Fruit fly (Drosophila melanogaster): ENCODE results near the gene CG13474.

DNA sequence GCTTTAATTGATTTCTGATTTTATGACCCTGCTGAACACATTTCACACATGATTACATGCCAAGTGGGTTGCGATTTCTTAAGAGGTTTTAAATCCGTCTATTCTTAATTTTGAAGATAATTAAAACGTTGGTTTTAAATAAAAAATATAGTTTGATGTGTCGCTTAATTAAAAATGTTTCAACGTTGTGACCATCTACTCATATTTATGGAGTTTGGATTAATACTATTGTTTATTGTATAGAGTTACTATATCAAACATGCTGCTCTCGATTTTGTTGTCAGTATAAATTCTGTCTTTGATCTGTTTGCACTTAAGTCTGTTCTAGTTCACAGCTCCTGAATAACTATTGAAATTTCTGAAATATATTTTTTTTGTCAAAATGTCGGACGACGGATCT, 5.9 kb downstream of the CG13474 start, which contains the start of gene gdrd:
- TF ChIP-seq psq (optimal IDR thresholded peaks at IDR 0.05) (no peak), h (optimal IDR thresholded peaks at IDR 0.05) (no peak), ttk (optimal IDR thresholded peaks at IDR 0.05) (no peak), Sin3A (optimal IDR thresholded peaks at IDR 0.05) (no peak), Myc (optimal IDR thresholded peaks at IDR 0.05) (no peak)
